Fruit fly (Drosophila melanogaster) whole organism, prepupa: ENCODE results near the gene lsn.

Experiments
- Blimp-1 ChIP-seq: fragments of 200-800 bp; sonication (Bioruptor generic); optimal IDR thresholded peaks from 3 replicates; lab custom pipeline; 2017; ENCODE audit warnings: missing biosample characterization, missing genetic modification characterization, mild to moderate bottlenecking, moderate library complexity, missing genetic modification reagents
- CG10669 ChIP-seq: fragments of 200-800 bp; sonication (Bioruptor generic); optimal IDR thresholded peaks from 3 replicates; lab custom pipeline; 2018; ENCODE audit warnings: missing biosample characterization, mild to moderate bottlenecking, missing genetic modification characterization, moderate library complexity
- CG11762 ChIP-seq: fragments of 200-800 bp; sonication (Bioruptor generic); optimal IDR thresholded peaks from 3 replicates; lab custom pipeline; 2016; ENCODE audit warnings: missing biosample characterization, missing genetic modification characterization; ENCODE audit not compliant: insufficient read depth
- CG11902 ChIP-seq: fragments of 200-800 bp; sonication (Bioruptor generic); optimal IDR thresholded peaks from 3 replicates; lab custom pipeline; 2016; ENCODE audit warnings: missing biosample characterization, missing genetic modification characterization
- CG15336 ChIP-seq: fragments of 200-800 bp; sonication (Bioruptor generic); IDR thresholded peaks from 2 replicates; pipeline ENCODE4 v1.3.6; 2022; ENCODE audit warnings: missing biosample characterization, missing genetic modification characterization
- CG3032 ChIP-seq: fragments of 200-800 bp; optimal IDR thresholded peaks from 2 replicates; lab custom pipeline; 2019; ENCODE audit warnings: missing biosample characterization, mild to moderate bottlenecking, missing genetic modification characterization, moderate library complexity
- CG31627 ChIP-seq: fragments of 200-800 bp; sonication (Bioruptor generic); optimal IDR thresholded peaks from 3 replicates; lab custom pipeline; 2016; ENCODE audit warnings: missing biosample characterization, missing genetic modification characterization
- CG32006 ChIP-seq: fragments of 200-800 bp; sonication (Bioruptor generic); optimal IDR thresholded peaks from 3 replicates; lab custom pipeline; 2017; ENCODE audit warnings: missing biosample characterization, mild to moderate bottlenecking, missing genetic modification characterization
- CG3919 ChIP-seq: fragments of 200-800 bp; sonication (Bioruptor generic); optimal IDR thresholded peaks from 3 replicates; lab custom pipeline; 2016; ENCODE audit warnings: missing biosample characterization, missing genetic modification characterization
- CG4318 ChIP-seq: fragments of 200-800 bp; sonication (Bioruptor generic); optimal IDR thresholded peaks from 3 replicates; lab custom pipeline; 2017; ENCODE audit warnings: missing biosample characterization, mild to moderate bottlenecking, missing genetic modification characterization
- CG6163 ChIP-seq: fragments of 200-800 bp; sonication (Bioruptor generic); IDR thresholded peaks from 3 replicates; pipeline ENCODE4 v1.3.6; 2022; ENCODE audit warnings: missing biosample characterization, missing genetic modification characterization
- CG6792 ChIP-seq: fragments of 200-800 bp; sonication (Bioruptor generic); optimal IDR thresholded peaks from 3 replicates; lab custom pipeline; 2016; ENCODE audit warnings: missing biosample characterization, missing genetic modification characterization
- CG6808 ChIP-seq: fragments of 200-800 bp; sonication (Bioruptor generic); optimal IDR thresholded peaks from 3 replicates; lab custom pipeline; 2017; ENCODE audit warnings: missing biosample characterization, missing genetic modification characterization, mild to moderate bottlenecking, moderate library complexity, missing genetic modification reagents
- CG6854 ChIP-seq: fragments of 200-800 bp; sonication (Bioruptor generic); optimal IDR thresholded peaks from 2 replicates; lab custom pipeline; 2017; ENCODE audit warnings: missing biosample characterization, mild to moderate bottlenecking, missing genetic modification characterization
- CG8119 ChIP-seq: fragments of 200-800 bp; sonication (Bioruptor generic); IDR thresholded peaks from 3 replicates; pipeline ENCODE4 v1.3.6; 2022; ENCODE audit warnings: missing biosample characterization, missing genetic modification characterization
- CG8319 ChIP-seq: fragments of 200-800 bp; sonication (Bioruptor generic); optimal IDR thresholded peaks from 3 replicates; lab custom pipeline; 2016; ENCODE audit warnings: missing biosample characterization, missing genetic modification characterization
- CG8632 ChIP-seq: fragments of 200-800 bp; sonication (Bioruptor generic); optimal IDR thresholded peaks from 3 replicates; lab custom pipeline; 2016; ENCODE audit warnings: missing biosample characterization, missing genetic modification characterization
- CG9139 ChIP-seq: fragments of 200-800 bp; sonication (Bioruptor generic); optimal IDR thresholded peaks from 3 replicates; lab custom pipeline; 2017; ENCODE audit warnings: missing biosample characterization, mild to moderate bottlenecking, missing genetic modification characterization
- Eip75B ChIP-seq: fragments of 200-800 bp; sonication (Bioruptor generic); optimal IDR thresholded peaks from 3 replicates; lab custom pipeline; 2016; ENCODE audit warnings: missing biosample characterization, missing genetic modification characterization
- Eip78C ChIP-seq: fragments of 200-800 bp; sonication (Bioruptor generic); peaks from one replicate; lab custom pipeline; 2016; ENCODE audit warnings: missing biosample characterization, missing genetic modification characterization
- Ets21C ChIP-seq: fragments of 200-800 bp; sonication (Bioruptor generic); optimal IDR thresholded peaks from 3 replicates; lab custom pipeline; 2016; ENCODE audit warnings: missing biosample characterization, missing genetic modification characterization
- Ets96B ChIP-seq: fragments of 200-800 bp; optimal IDR thresholded peaks from 2 replicates; lab custom pipeline; 2019; ENCODE audit warnings: missing biosample characterization, mild to moderate bottlenecking, missing genetic modification characterization, moderate library complexity
- Gug ChIP-seq: fragments of 200-800 bp; sonication (Bioruptor generic); IDR thresholded peaks from 2 replicates; pipeline ENCODE4 v1.3.6; 2022; ENCODE audit warnings: missing biosample characterization, missing genetic modification characterization
- Hr38 ChIP-seq: sonication (Bioruptor generic); optimal IDR thresholded peaks from 2 replicates; lab custom pipeline; 2016; ENCODE audit warnings: missing biosample characterization, missing genetic modification characterization
- Hr39 ChIP-seq: fragments of 200-800 bp; sonication (Bioruptor generic); optimal IDR thresholded peaks from 2 replicates; lab custom pipeline; 2016; ENCODE audit warnings: missing biosample characterization, missing genetic modification characterization
- Hr4 ChIP-seq: fragments of 200-800 bp; sonication (Bioruptor generic); optimal IDR thresholded peaks from 3 replicates; lab custom pipeline; 2016; ENCODE audit warnings: missing biosample characterization, missing genetic modification characterization
- Lpt ChIP-seq: fragments of 200-800 bp; sonication (Bioruptor generic); optimal IDR thresholded peaks from 3 replicates; lab custom pipeline; 2016; ENCODE audit warnings: missing biosample characterization, missing genetic modification characterization
- Met ChIP-seq: fragments of 200-800 bp; sonication (Bioruptor generic); optimal IDR thresholded peaks from 3 replicates; lab custom pipeline; 2016; ENCODE audit warnings: missing biosample characterization, missing genetic modification characterization
- OdsH ChIP-seq: fragments of 200-800 bp; sonication (Bioruptor generic); optimal IDR thresholded peaks from 3 replicates; lab custom pipeline; 2016; ENCODE audit warnings: missing biosample characterization, missing genetic modification characterization
- Smox ChIP-seq: fragments of 200-800 bp; sonication (Bioruptor generic); optimal IDR thresholded peaks from 3 replicates; lab custom pipeline; 2016; ENCODE audit warnings: missing biosample characterization, missing genetic modification characterization
- Sox102F ChIP-seq: fragments of 200-800 bp; sonication (Bioruptor generic); optimal IDR thresholded peaks from 2 replicates; lab custom pipeline; 2016; ENCODE audit warnings: missing biosample characterization, mild to moderate bottlenecking, missing genetic modification characterization
- Sox14 ChIP-seq: fragments of 200-800 bp; sonication (Bioruptor generic); optimal IDR thresholded peaks from 3 replicates; lab custom pipeline; 2016; ENCODE audit warnings: missing biosample characterization, missing genetic modification characterization
- Sox15 ChIP-seq: fragments of 200-800 bp; sonication (Bioruptor generic); optimal IDR thresholded peaks from 3 replicates; lab custom pipeline; 2016; ENCODE audit warnings: missing biosample characterization, missing genetic modification characterization
- achi ChIP-seq: fragments of 200-800 bp; sonication (Bioruptor generic); optimal IDR thresholded peaks from 3 replicates; lab custom pipeline; 2016; ENCODE audit warnings: missing biosample characterization, missing genetic modification characterization
- cyc ChIP-seq: fragments of 200-800 bp; sonication (Bioruptor generic); optimal IDR thresholded peaks from 3 replicates; lab custom pipeline; 2016; ENCODE audit warnings: missing biosample characterization, missing genetic modification characterization
- dac ChIP-seq: fragments of 200-800 bp; sonication (Bioruptor generic); optimal IDR thresholded peaks from 2 replicates; lab custom pipeline; 2017; ENCODE audit warnings: missing biosample characterization, mild to moderate bottlenecking, missing genetic modification characterization
- eg ChIP-seq: fragments of 200-800 bp; sonication (Bioruptor generic); IDR thresholded peaks from 3 replicates; pipeline ENCODE4 v1.3.6; 2022; ENCODE audit warnings: missing biosample characterization, missing genetic modification characterization
- esn ChIP-seq: fragments of 200-800 bp; sonication (Bioruptor generic); optimal IDR thresholded peaks from 2 replicates; lab custom pipeline; 2016; ENCODE audit warnings: missing biosample characterization, mild to moderate bottlenecking, missing genetic modification characterization, moderate library complexity
- fd59A ChIP-seq: fragments of 200-800 bp; sonication (Bioruptor generic); optimal IDR thresholded peaks from 2 replicates; lab custom pipeline; 2017; ENCODE audit warnings: missing biosample characterization, mild to moderate bottlenecking, missing genetic modification characterization, missing genetic modification reagents
- fd85E ChIP-seq: fragments of 200-800 bp; sonication (Bioruptor generic); optimal IDR thresholded peaks from 3 replicates; lab custom pipeline; 2016; ENCODE audit warnings: missing biosample characterization, missing genetic modification characterization
- net ChIP-seq: fragments of 200-800 bp; sonication (Bioruptor generic); optimal IDR thresholded peaks from 3 replicates; lab custom pipeline; 2016; ENCODE audit warnings: missing biosample characterization, missing genetic modification characterization
- pdm3 ChIP-seq: fragments of 200-800 bp; sonication (Bioruptor generic); optimal IDR thresholded peaks from 3 replicates; lab custom pipeline; 2016; ENCODE audit warnings: missing biosample characterization, missing genetic modification characterization
- ss ChIP-seq, 2 experiments: fragments of 200-800 bp; sonication (Bioruptor generic); optimal IDR thresholded peaks; 2 replicates in 1 of 2; 3 replicates in 1 of 2; lab custom pipeline; 2017 to 2018; ENCODE audit warnings: mild to moderate bottlenecking in 2 of 2, missing biosample characterization in 2 of 2, missing genetic modification characterization in 2 of 2, moderate library complexity in 1 of 2
- svp ChIP-seq: fragments of 200-800 bp; sonication (Bioruptor generic); peaks from one replicate; lab custom pipeline; 2016; ENCODE audit warnings: missing biosample characterization, missing genetic modification characterization
- topi ChIP-seq: fragments of 200-800 bp; sonication (Bioruptor generic); optimal IDR thresholded peaks from 3 replicates; lab custom pipeline; 2016; ENCODE audit warnings: missing biosample characterization, missing genetic modification characterization
- vri ChIP-seq: fragments of 200-800 bp; sonication (Bioruptor generic); optimal IDR thresholded peaks from 3 replicates; lab custom pipeline; 2016; ENCODE audit warnings: missing biosample characterization, mild to moderate bottlenecking, missing genetic modification characterization

The lsn gene

DNA sequence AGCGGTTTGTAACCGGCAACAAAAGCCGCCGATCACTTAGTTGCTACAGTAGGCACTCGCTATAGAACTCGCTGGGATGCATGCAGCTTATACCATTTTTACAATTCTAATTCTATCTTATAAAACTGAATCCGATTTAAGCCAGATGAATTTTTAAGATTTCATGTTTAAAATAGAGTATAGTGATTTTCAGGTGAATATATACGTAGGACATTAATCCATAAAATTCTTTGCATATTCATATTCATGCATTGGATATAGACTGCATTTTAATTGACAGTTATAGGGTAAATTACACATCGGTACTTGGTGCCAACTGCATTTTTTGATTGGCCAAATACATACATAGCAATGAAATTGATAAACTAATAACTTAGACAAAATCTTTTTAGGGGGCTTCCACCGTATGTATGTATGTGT, 22.6 kb downstream of the lsn start (continued):
- TF ChIP-seq Sox14 (peak; percentile 47), svp (GFP tag; lab: Kevin White, UChicago) (peak; percentile 74), Sox102F (GFP tag; lab: Kevin White, UChicago) (no peak), CG11902 (GFP tag; lab: Kevin White, UChicago) (peak; percentile 47), CG8319 (GFP tag; lab: Kevin White, UChicago) (peak; percentile 47), CG6792 (peak; percentile 33), Gug (GFP tag; lab: Robert Waterston, UW) (peak; percentile 29; the same call in 1 of the 2 replicates), fd59A (no peak), CG6163 (GFP tag; lab: Robert Waterston, UW) (peak; percentile 56), CG6808 (peak; percentile 37), Met (no peak), Hr4 (GFP tag; lab: Kevin White, UChicago) (peak; percentile 27), CG32006 (GFP tag; lab: Kevin White, UChicago) (peak; percentile 37), Sox15 (GFP tag; lab: Kevin White, UChicago) (peak; percentile 7), Eip75B (GFP tag; lab: Kevin White, UChicago) (peak; percentile 8), esn (GFP tag; lab: Kevin White, UChicago) (peak; percentile 71), OdsH (GFP tag; lab: Kevin White, UChicago) (peak; percentile 17), Eip78C (GFP tag; lab: Kevin White, UChicago) (peak; percentile 92)

DNA sequence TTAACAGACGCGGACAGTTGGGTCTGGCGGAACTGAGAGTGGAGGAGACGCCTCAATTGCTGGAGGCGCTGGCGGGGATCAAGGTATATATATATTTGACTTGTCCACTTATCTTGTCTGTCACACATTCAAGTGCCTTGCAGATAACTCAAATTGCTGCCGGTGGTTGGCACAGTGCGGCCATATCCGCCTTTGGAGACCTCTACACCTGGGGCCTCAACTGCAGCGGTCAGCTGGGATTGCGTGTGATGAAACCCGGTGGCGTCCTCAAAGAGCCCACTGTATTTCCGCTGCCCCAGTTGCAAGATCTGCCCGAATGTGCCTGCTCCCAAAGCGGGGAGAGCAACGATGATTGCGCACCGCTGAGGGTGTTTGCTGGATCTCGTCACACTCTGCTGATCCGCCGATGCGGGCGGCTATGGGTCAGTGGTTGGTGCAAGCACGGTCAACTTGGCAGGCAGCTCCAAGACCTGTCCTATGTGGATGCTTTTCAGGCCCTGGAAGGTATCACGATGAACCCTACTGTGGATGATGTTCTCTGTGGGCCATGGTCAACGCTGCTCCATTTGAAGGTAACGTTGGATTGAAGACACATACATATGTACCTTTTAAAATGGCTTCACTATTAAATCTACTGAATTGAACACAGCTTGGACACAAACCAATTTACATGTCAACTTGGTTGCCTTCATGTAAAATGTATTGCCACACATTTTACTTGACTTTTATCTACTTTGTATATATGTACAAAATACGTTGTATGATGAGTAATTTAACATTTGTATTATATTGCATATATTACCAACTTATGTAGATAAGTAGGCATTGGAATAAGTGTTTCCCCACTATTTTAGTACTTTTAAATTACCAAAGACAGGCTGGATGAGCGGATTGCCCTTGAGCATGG, 24.0 kb downstream of the lsn start, which contains the start of gene CG43844:
CG43844 (plus strand) TSS at position 844 of the 907 bp plus-strand sequence.
- peak; percentile 23 for TF ChIP-seq Met
- no peak for TF ChIP-seq pdm3 (GFP tag; lab: Kevin White, UChicago)
- TF ChIP-seq Gug (GFP tag; lab: Robert Waterston, UW), result no peak
- no peak for TF ChIP-seq Hr38 (GFP tag; lab: Kevin White, UChicago)
- no peak for TF ChIP-seq CG6808
- TF ChIP-seq CG4318 (GFP tag; lab: Kevin White, UChicago), result no peak
- TF ChIP-seq CG11902 (GFP tag; lab: Kevin White, UChicago), result peak; percentile 9
- no peak for TF ChIP-seq CG8119
- TF ChIP-seq Ets96B, result no peak
- no peak for TF ChIP-seq CG10669 (GFP tag; lab: Kevin White, UChicago)
- no peak for TF ChIP-seq dac (GFP tag; lab: Kevin White, UChicago)
- no peak for TF ChIP-seq Eip75B (GFP tag; lab: Kevin White, UChicago)
- no peak for TF ChIP-seq CG3032 (tag; lab: Kevin White, UChicago)
- TF ChIP-seq net, result no peak
- no peak for TF ChIP-seq Lpt (GFP tag; lab: Kevin White, UChicago)
- no peak for TF ChIP-seq CG6854 (GFP tag; lab: Kevin White, UChicago)
- TF ChIP-seq Blimp-1, result no peak
- TF ChIP-seq topi (GFP tag; lab: Kevin White, UChicago), result peak; percentile 4
- no peak for TF ChIP-seq Hr4 (GFP tag; lab: Kevin White, UChicago)
- TF ChIP-seq fd59A, result no peak
- TF ChIP-seq Smox (GFP tag; lab: Kevin White, UChicago), result no peak
- peak; percentile 21 for TF ChIP-seq esn (GFP tag; lab: Kevin White, UChicago)
- no peak for TF ChIP-seq CG3919
- TF ChIP-seq CG8319 (GFP tag; lab: Kevin White, UChicago), result no peak
- no peak for TF ChIP-seq Ets21C (GFP tag; lab: Kevin White, UChicago)
- TF ChIP-seq achi (GFP tag; lab: Kevin White, UChicago), result no peak
- TF ChIP-seq cyc, result no peak
- no peak for TF ChIP-seq CG32006 (GFP tag; lab: Kevin White, UChicago)
- no peak for TF ChIP-seq CG11762
- no peak for TF ChIP-seq CG8632
- no peak for TF ChIP-seq CG31627 (GFP tag; lab: Kevin White, UChicago)
- TF ChIP-seq CG6792, result no peak
- no peak for TF ChIP-seq CG15336 (GFP tag; lab: Robert Waterston, UW)
- TF ChIP-seq CG9139, result no peak
- no peak for TF ChIP-seq Sox15 (GFP tag; lab: Kevin White, UChicago)
- no peak for TF ChIP-seq Sox14
- peak; percentile 54 for TF ChIP-seq svp (GFP tag; lab: Kevin White, UChicago)
- 0 out of 3 replicates have a peak, but pooled peaks have one; percentile 9 for TF ChIP-seq CG6163 (GFP tag; lab: Robert Waterston, UW)
- TF ChIP-seq fd85E (GFP tag; lab: Kevin White, UChicago), result no peak
- no peak for TF ChIP-seq Hr39
- TF ChIP-seq vri (GFP tag; lab: Kevin White, UChicago), result peak; percentile 10
- no peak for TF ChIP-seq eg (GFP tag; lab: Robert Waterston, UW)
- TF ChIP-seq Eip78C (GFP tag; lab: Kevin White, UChicago), result peak; percentile 51
- no peak for TF ChIP-seq ss (GFP tag; optimal IDR thresholded peaks at IDR 0.05; lab: Kevin White, UChicago)
